Worm (Caenorhabditis elegans) whole organism, early embryonic: Measurements from ENCODE around the gene mans-2.

Experiments used
- B0310.2 ChIP-seq: sonication (generic microtip); optimal IDR thresholded peaks from 2 replicates; lab custom pipeline; 2016; ENCODE audit warnings: mild to moderate bottlenecking, missing genetic modification characterization, missing compliant biosample characterization
- F13C5.2 ChIP-seq: sonication (generic microtip); optimal IDR thresholded peaks from 2 replicates; lab custom pipeline; 2017; ENCODE audit warnings: mild to moderate bottlenecking, missing genetic modification characterization, inconsistent platforms, missing compliant biosample characterization
- aly-1 ChIP-seq: sonication (generic microtip); optimal IDR thresholded peaks from 2 replicates; lab custom pipeline; 2016; ENCODE audit warnings: missing genetic modification characterization, missing compliant biosample characterization
- ama-1 ChIP-seq: fragments of 150-350 bp; optimal IDR thresholded peaks from 2 replicates; lab custom pipeline; 2014
- ceh-13 ChIP-seq: fragments of 200-800 bp; sonication (Bioruptor generic); optimal IDR thresholded peaks from 2 replicates; lab custom pipeline; 2018; ENCODE audit warnings: mild to moderate bottlenecking, missing genetic modification characterization, missing compliant biosample characterization
- ceh-36 ChIP-seq: sonication (generic microtip); optimal IDR thresholded peaks from 2 replicates; lab custom pipeline; 2016; ENCODE audit warnings: missing genetic modification characterization, inconsistent platforms, missing compliant biosample characterization
- ets-7 ChIP-seq: sonication (generic microtip); optimal IDR thresholded peaks from 2 replicates; lab custom pipeline; 2016; ENCODE audit warnings: missing genotype, missing genetic modification characterization, missing compliant biosample characterization
- flt-1 ChIP-seq: fragments of 200-800 bp; sonication (Bioruptor generic); IDR thresholded peaks from 2 replicates; pipeline ENCODE4 v1.3.6; 2022; ENCODE audit warnings: missing genetic modification characterization, missing compliant biosample characterization
- hmbx-1 ChIP-seq: sonication (generic microtip); optimal IDR thresholded peaks from 2 replicates; lab custom pipeline; 2016; ENCODE audit warnings: mild to moderate bottlenecking, missing genetic modification characterization, missing compliant biosample characterization
- hmg-4 ChIP-seq: fragments of 200-800 bp; sonication (Bioruptor generic); optimal IDR thresholded peaks from 2 replicates; lab custom pipeline; 2018; ENCODE audit warnings: mild to moderate bottlenecking, missing genetic modification characterization, missing compliant biosample characterization
- hnd-1 ChIP-seq: sonication (generic microtip); optimal IDR thresholded peaks from 2 replicates; lab custom pipeline; 2016; ENCODE audit warnings: missing genetic modification characterization, missing compliant biosample characterization
- pes-1 ChIP-seq: fragments of 200-800 bp; sonication (Bioruptor generic); IDR thresholded peaks from 2 replicates; pipeline ENCODE4 v1.3.6; 2022; ENCODE audit warnings: missing genetic modification reagents, missing genetic modification characterization, missing compliant biosample characterization
- scrt-1 ChIP-seq: fragments of 200-800 bp; sonication (Bioruptor generic); IDR thresholded peaks from 2 replicates; pipeline ENCODE4 v1.3.6; 2022; ENCODE audit warnings: missing genetic modification characterization, missing compliant biosample characterization
- sea-1 ChIP-seq: fragments of 200-800 bp; sonication (Bioruptor generic); conservative IDR thresholded peaks from 2 replicates; pipeline ENCODE4 v1.3.6; 2022; ENCODE audit warnings: missing genetic modification characterization, missing compliant biosample characterization
- tbx-11 ChIP-seq: fragments of 200-800 bp; sonication (Bioruptor generic); IDR thresholded peaks from 2 replicates; pipeline ENCODE4 v1.3.6; 2022; ENCODE audit warnings: missing genetic modification characterization, missing compliant biosample characterization
- tbx-37 ChIP-seq: fragments of 200-800 bp; sonication (Bioruptor generic); conservative IDR thresholded peaks from 2 replicates; pipeline ENCODE4 v1.3.6; 2022; ENCODE audit warnings: missing genetic modification reagents, missing genetic modification characterization, missing compliant biosample characterization
- tra-4 ChIP-seq: sonication (generic microtip); optimal IDR thresholded peaks from 2 replicates; lab custom pipeline; 2017; ENCODE audit warnings: missing genetic modification characterization, missing compliant biosample characterization

mans-2 gene

DNA sequence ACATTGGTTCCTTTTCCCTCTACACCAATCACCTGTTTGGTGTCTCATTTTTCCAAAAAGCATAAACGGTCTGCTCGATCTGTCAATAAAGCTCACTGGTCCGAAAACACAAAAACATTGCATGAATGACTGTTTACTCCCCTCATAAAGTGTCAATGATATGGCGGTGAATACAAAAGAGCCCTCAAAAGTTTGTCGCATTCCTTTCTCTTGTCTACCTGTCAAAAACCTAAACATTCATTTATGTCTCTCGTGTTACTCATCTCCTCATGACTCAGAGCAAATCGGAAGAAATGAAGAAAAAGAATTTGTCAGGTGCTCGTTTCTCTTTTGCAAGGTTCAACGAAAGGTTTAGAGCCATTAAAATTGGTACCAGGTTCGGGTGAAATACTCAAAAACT lies 34.1 kb downstream of the mans-2 start:
- TF ChIP-seq tbx-11 (GFP tag; lab: Robert Waterston, UW), result no peak
- TF ChIP-seq ama-1 (lab: Kevin White, UChicago), result no peak
- no peak for TF ChIP-seq tbx-37 (GFP tag; lab: Robert Waterston, UW)
- TF ChIP-seq F13C5.2 (tag; lab: Kevin White, UChicago), result no peak
- TF ChIP-seq scrt-1 (GFP tag; lab: Robert Waterston, UW), result no peak
- no peak for TF ChIP-seq sea-1 (GFP tag; lab: Robert Waterston, UW)
- no peak for TF ChIP-seq hmbx-1 (tag; lab: Kevin White, UChicago)

DNA sequence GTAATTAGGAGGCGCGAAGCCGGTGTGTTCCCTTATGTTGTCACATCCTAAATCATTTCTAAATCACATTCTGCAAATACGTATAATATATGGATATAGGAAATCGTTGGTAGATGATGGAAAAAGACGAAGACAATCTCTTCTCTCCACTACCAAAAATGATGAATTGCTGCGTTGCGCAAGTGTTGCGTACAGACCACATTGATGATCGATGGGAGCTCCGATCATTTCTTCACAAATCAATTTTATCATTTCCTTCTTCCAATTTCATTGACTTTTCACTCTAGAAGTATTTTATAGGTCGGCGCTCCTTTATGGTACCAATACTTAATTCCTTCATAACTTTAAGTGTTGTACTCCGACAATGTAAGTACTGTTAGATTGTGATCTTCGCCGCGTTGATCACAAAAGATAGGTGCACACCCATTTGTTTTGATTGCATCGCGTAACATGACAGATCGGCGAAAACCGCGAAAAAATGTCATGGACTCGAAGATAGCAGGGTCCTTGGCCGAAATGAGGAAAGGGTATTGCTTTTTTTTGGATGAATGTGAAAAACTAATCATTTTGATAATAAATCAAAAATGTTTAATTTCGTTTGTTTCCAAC lies 35.7 kb downstream of the mans-2 start:
- TF ChIP-seq tbx-37 (GFP tag; lab: Robert Waterston, UW) (no peak), aly-1 (tag; lab: Kevin White, UChicago) (no peak), ets-7 (tag; lab: Kevin White, UChicago) (no peak), ceh-36 (tag; lab: Kevin White, UChicago) (no peak), B0310.2 (tag; lab: Kevin White, UChicago) (no peak), pes-1 (no peak), ama-1 (lab: Kevin White, UChicago) (no peak), hmg-4 (no peak), sea-1 (GFP tag; lab: Robert Waterston, UW) (no peak), hnd-1 (no peak), flt-1 (no peak)

DNA sequence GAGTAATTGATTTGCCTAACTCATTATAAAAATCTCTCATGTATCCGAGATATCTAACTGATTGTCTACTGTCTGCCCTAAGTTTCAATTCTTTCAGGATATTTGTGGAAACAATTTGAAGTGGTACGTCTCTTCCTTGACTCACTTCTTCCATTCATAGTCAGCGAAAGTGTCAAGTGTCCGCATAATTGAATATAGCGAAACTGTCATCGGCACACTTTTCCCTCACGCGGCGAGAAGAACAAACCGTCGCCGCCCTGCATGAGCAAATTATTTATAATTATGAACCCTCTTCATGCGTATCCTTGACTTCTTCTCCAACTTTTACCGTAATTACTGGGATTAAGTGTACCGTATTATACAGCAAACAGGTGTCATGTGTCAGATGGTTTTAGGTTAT lies 36.7 kb downstream of the mans-2 start:
- TF ChIP-seq flt-1, result no peak
- no peak for TF ChIP-seq ets-7 (tag; lab: Kevin White, UChicago)
- TF ChIP-seq aly-1 (tag; lab: Kevin White, UChicago), result no peak
- no peak for TF ChIP-seq ama-1 (lab: Kevin White, UChicago)

DNA sequence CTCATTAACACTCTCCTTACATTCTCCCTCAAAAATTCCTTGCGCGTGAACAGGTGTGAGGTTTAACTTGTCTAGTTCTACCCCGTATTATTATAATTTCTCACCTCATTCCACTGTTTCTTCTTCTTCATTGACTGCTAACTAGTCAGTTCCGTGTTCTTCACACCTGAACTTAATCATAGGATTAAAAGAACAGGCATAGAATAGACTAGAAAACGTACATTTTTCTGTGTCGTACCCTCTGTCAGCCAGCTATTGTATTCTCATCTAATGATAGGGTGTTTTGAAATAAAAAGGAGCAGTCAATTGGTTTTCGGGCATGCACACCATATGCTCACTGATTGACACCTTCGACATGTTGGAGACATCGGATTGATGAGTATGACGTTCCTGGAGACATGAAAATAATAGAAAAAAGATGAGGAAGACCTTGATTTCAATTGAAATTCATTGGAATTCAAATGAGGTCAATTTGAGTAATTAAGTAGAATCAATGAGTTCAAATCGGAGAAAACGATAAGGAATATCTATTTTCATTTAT lies 37.8 kb downstream of the mans-2 start:
- TF ChIP-seq tbx-11 (GFP tag; lab: Robert Waterston, UW), result no peak
- no peak for TF ChIP-seq hmbx-1 (tag; lab: Kevin White, UChicago)
- TF ChIP-seq F13C5.2 (tag; lab: Kevin White, UChicago), result no peak
- no peak for TF ChIP-seq hmg-4
- TF ChIP-seq B0310.2 (tag; lab: Kevin White, UChicago), result no peak
- no peak for TF ChIP-seq aly-1 (tag; lab: Kevin White, UChicago)
- no peak for TF ChIP-seq scrt-1 (GFP tag; lab: Robert Waterston, UW)
- no peak for TF ChIP-seq ceh-36 (tag; lab: Kevin White, UChicago)
- TF ChIP-seq tbx-37 (GFP tag; lab: Robert Waterston, UW), result no peak
- no peak for TF ChIP-seq ceh-13 (GFP tag; lab: Kevin White, UChicago)
- no peak for TF ChIP-seq tra-4
- TF ChIP-seq ama-1 (lab: Kevin White, UChicago), result no peak
- no peak for TF ChIP-seq hnd-1
- no peak for TF ChIP-seq flt-1
- TF ChIP-seq sea-1 (GFP tag; lab: Robert Waterston, UW), result no peak
- no peak for TF ChIP-seq pes-1
- TF ChIP-seq ets-7 (tag; lab: Kevin White, UChicago), result no peak

DNA sequence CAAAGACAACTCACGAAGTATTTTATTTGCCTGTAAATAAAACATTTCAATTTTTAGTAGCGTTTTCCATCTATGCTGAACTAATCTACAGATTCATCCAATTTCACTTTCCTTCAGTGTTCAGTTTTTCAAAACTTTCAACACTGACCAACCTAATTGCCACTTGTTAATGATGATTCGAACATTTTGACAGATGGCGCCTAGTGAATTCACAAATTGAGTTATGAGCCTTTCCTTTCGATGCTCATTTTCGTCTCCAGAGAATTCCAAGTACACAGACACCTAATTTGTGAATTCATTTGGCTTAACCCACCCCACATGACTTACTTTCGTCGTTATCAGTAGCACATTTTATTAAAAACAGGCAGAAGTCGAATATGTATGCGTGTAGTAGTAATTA lies 38.5 kb downstream of the mans-2 start:
- no peak for TF ChIP-seq hnd-1

DNA sequence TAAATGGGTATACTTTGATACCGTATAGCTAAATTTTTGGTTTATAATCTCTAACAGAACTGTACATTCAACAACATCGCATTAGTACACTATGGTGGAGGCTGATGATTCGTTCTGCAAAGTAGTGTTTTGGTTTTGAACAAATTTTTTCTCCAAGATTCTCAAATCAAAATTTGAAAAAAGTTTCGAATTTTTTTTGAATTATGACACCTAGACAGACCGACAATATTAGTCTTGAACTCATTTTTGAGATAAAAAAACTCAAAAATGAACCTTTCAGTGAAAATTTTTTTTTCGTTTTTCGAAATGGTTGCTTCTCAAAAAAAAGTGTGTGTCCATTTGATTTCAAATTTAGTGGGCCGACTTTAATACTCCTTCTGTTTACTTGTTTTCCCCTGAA lies 39.9 kb downstream of the mans-2 start:
- no peak for TF ChIP-seq B0310.2 (tag; lab: Kevin White, UChicago)
- no peak for TF ChIP-seq hnd-1
- no peak for TF ChIP-seq ets-7 (tag; lab: Kevin White, UChicago)
- TF ChIP-seq F13C5.2 (tag; lab: Kevin White, UChicago), result no peak
- no peak for TF ChIP-seq ama-1 (lab: Kevin White, UChicago)
- TF ChIP-seq tbx-37 (GFP tag; lab: Robert Waterston, UW), result no peak
- TF ChIP-seq ceh-13 (GFP tag; lab: Kevin White, UChicago), result no peak
- TF ChIP-seq scrt-1 (GFP tag; lab: Robert Waterston, UW), result no peak
- TF ChIP-seq tbx-11 (GFP tag; lab: Robert Waterston, UW), result no peak

DNA sequence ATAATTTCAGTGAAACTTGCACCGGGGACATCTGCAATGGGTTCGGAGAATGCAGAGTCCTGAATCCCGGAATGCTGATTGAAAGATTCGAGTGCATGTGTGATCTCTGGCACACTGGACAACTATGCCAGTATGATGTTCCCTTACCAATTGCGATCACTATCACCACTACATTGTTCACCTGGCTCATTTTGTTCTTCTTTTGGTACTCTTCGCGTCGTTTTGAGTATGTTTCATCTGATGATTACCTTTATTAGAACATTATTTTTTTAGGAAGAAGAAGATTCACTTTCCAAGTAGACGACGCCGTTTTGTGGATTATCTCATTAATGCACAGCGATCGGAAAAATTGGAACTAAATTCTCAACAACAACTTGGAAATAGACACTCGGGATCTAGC lies 41.5 kb downstream of the mans-2 start:
- TF ChIP-seq ama-1 (lab: Kevin White, UChicago) (no peak), tbx-37 (GFP tag; lab: Robert Waterston, UW) (no peak), F13C5.2 (tag; lab: Kevin White, UChicago) (no peak), tbx-11 (GFP tag; lab: Robert Waterston, UW) (no peak), pes-1 (no peak), flt-1 (no peak), sea-1 (GFP tag; lab: Robert Waterston, UW) (no peak), hmg-4 (no peak), ceh-13 (GFP tag; lab: Kevin White, UChicago) (no peak), scrt-1 (GFP tag; lab: Robert Waterston, UW) (no peak), ets-7 (tag; lab: Kevin White, UChicago) (no peak), hnd-1 (no peak), ceh-36 (tag; lab: Kevin White, UChicago) (no peak), aly-1 (tag; lab: Kevin White, UChicago) (no peak), B0310.2 (tag; lab: Kevin White, UChicago) (no peak), hmbx-1 (tag; lab: Kevin White, UChicago) (no peak)

DNA sequence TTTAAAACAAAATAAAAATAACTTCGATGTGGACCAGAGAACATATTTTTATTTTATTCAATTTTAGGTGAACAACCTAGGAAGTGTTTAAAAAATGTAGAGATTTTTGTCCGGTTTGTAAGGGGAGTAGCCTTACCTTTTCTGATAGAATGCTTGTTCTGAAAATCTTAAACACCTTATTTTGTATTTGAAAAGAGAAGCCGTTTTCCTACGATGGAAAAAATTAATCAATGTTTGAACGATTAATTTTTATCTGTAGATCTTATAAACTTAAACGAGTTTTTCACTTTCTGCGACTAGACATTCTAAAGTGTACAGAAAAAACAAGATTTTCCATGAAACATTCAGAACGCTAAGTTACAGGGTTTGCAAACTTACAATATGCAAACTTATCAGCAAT lies 43.0 kb downstream of the mans-2 start, which contains the start of gene F58H1.6:
Gene F58H1.6 (plus strand): TSS at position 301 of the 400 bp plus-strand sequence.
- no peak for TF ChIP-seq B0310.2 (tag; lab: Kevin White, UChicago)
- TF ChIP-seq tra-4, result no peak
- TF ChIP-seq hmg-4, result no peak
- TF ChIP-seq hmbx-1 (tag; lab: Kevin White, UChicago), result no peak
- TF ChIP-seq ceh-36 (tag; lab: Kevin White, UChicago), result no peak
- TF ChIP-seq ets-7 (tag; lab: Kevin White, UChicago), result no peak
- no peak for TF ChIP-seq pes-1
- TF ChIP-seq sea-1 (GFP tag; lab: Robert Waterston, UW), result no peak
- TF ChIP-seq flt-1, result no peak
- no peak for TF ChIP-seq scrt-1 (GFP tag; lab: Robert Waterston, UW)
- no peak for TF ChIP-seq F13C5.2 (tag; lab: Kevin White, UChicago)
- TF ChIP-seq aly-1 (tag; lab: Kevin White, UChicago), result no peak
- no peak for TF ChIP-seq hnd-1
- no peak for TF ChIP-seq ceh-13 (GFP tag; lab: Kevin White, UChicago)
- TF ChIP-seq tbx-37 (GFP tag; lab: Robert Waterston, UW), result no peak
- TF ChIP-seq ama-1 (lab: Kevin White, UChicago), result no peak
- no peak for TF ChIP-seq tbx-11 (GFP tag; lab: Robert Waterston, UW)
